Worm (Caenorhabditis elegans) whole organism, L4 larva: ENCODE measurements around the gene F35C11.3.
A peak's percentile ranks its signal among the peaks of the same experiment; 100 is the strongest.

Experiments
- F26F4.8 ChIP-seq: fragments of 200-800 bp; sonication (Bioruptor generic); conservative IDR thresholded peaks from 2 replicates; pipeline ENCODE4 v1.3.6; 2022; ENCODE audit warnings: missing genetic modification characterization, missing compliant biosample characterization
- F49E8.2 ChIP-seq: sonication (generic microtip); optimal IDR thresholded peaks from 2 replicates; lab custom pipeline; 2016; ENCODE audit warnings: missing compliant biosample characterization, mild to moderate bottlenecking, missing genetic modification characterization, borderline replicate concordance
- R02D3.7 ChIP-seq: fragments of 150-350 bp; sonication (generic microtip); optimal IDR thresholded peaks from 3 replicates; lab custom pipeline; 2014; ENCODE audit warnings: missing biosample characterization, missing genetic modification characterization
- T20F7.1 ChIP-seq: fragments of 200-800 bp; sonication (Bioruptor generic); optimal IDR thresholded peaks from 2 replicates; lab custom pipeline; 2018; ENCODE audit warnings: mild to moderate bottlenecking, missing genetic modification characterization, missing compliant biosample characterization
- ZK337.2 ChIP-seq: fragments of 200-800 bp; sonication (Bioruptor generic); IDR thresholded peaks from 2 replicates; pipeline ENCODE4 v1.3.6; 2022; ENCODE audit warnings: missing genetic modification reagents, missing genetic modification characterization, missing compliant biosample characterization
- aha-1 ChIP-seq: fragments of 150-350 bp; peaks from one replicate; lab custom pipeline; 2014; ENCODE audit warnings: missing biosample characterization, missing genetic modification characterization
- aly-2 ChIP-seq: sonication (generic microtip); optimal IDR thresholded peaks from 2 replicates; lab custom pipeline; 2018; ENCODE audit warnings: missing biosample characterization, missing genetic modification characterization
- attf-4 ChIP-seq: sonication (generic microtip); optimal IDR thresholded peaks from 3 replicates; lab custom pipeline; 2017; ENCODE audit warnings: missing biosample characterization, missing genetic modification characterization
- ceh-32 ChIP-seq: sonication (generic microtip); optimal IDR thresholded peaks from 2 replicates; lab custom pipeline; 2016; ENCODE audit warnings: mild to moderate bottlenecking, missing genetic modification characterization, missing compliant biosample characterization; ENCODE audit not compliant: poor library complexity
- daf-19 ChIP-seq: fragments of 200-800 bp; sonication (Bioruptor generic); conservative IDR thresholded peaks from 2 replicates; pipeline ENCODE4 v1.3.6; 2022; ENCODE audit warnings: missing genetic modification characterization, missing compliant biosample characterization
- dmd-8 ChIP-seq: fragments of 200-800 bp; sonication (Bioruptor generic); IDR thresholded peaks from 2 replicates; pipeline ENCODE4 v1.3.6; 2022; ENCODE audit warnings: missing genetic modification characterization, missing compliant biosample characterization
- dpl-1 ChIP-seq: fragments of 150-350 bp; optimal IDR thresholded peaks from 2 replicates; lab custom pipeline; 2014; ENCODE audit warnings: missing biosample characterization, missing genetic modification reagents, missing genetic modification characterization
- dve-1 ChIP-seq: sonication (generic microtip); optimal IDR thresholded peaks from 2 replicates; lab custom pipeline; 2017; ENCODE audit warnings: antibody characterized with exemption, mild to moderate bottlenecking, missing genetic modification characterization, missing compliant biosample characterization; ENCODE audit not compliant: insufficient read depth
- hlh-30 ChIP-seq: sonication (generic microtip); optimal IDR thresholded peaks from 2 replicates; lab custom pipeline; 2017; ENCODE audit warnings: antibody characterized with exemption, mild to moderate bottlenecking, missing genetic modification characterization, missing compliant biosample characterization; ENCODE audit not compliant: insufficient read depth
- lin-13 ChIP-seq: fragments of 150-350 bp; optimal IDR thresholded peaks from 2 replicates; lab custom pipeline; 2014; ENCODE audit warnings: missing biosample characterization, missing genetic modification reagents, missing genetic modification characterization
- lin-15B ChIP-seq: fragments of 150-350 bp; sonication (generic microtip); optimal IDR thresholded peaks from 3 replicates; lab custom pipeline; 2014; ENCODE audit warnings: missing biosample characterization, missing genetic modification characterization
- lin-29 ChIP-seq: fragments of 200-800 bp; sonication (Bioruptor generic); IDR thresholded peaks from 2 replicates; pipeline ENCODE4 v1.3.6; 2022; ENCODE audit warnings: missing genetic modification reagents, missing genetic modification characterization, missing compliant biosample characterization
- lin-38 ChIP-seq: fragments of 200-800 bp; sonication (Bioruptor generic); IDR thresholded peaks from 2 replicates; pipeline ENCODE4 v1.3.6; 2022; ENCODE audit warnings: missing genetic modification reagents, missing genetic modification characterization, missing compliant biosample characterization
- lsy-2 ChIP-seq, 2 experiments: fragments of 150-350 bp in 1 of 2; sonication (generic microtip) in 1 of 2; optimal IDR thresholded peaks; 2 replicates each; lab custom pipeline; 2014 to 2017; ENCODE audit warnings: missing biosample characterization in 2 of 2, missing genetic modification characterization in 2 of 2
- madf-5 ChIP-seq, 2 experiments: fragments of 200-800 bp; sonication (Bioruptor generic); IDR thresholded peaks; 2 replicates each; pipeline ENCODE4 v1.3.6; 2022; ENCODE audit warnings: missing compliant biosample characterization in 2 of 2, missing genetic modification characterization in 2 of 2
- mdt-29 ChIP-seq: fragments of 200-800 bp; sonication (Bioruptor generic); IDR thresholded peaks from 2 replicates; pipeline ENCODE4 v1.3.6; 2022; ENCODE audit warnings: missing genetic modification reagents, missing genetic modification characterization, missing compliant biosample characterization
- mep-1 ChIP-seq: fragments of 150-350 bp; sonication (generic microtip); optimal IDR thresholded peaks from 3 replicates; lab custom pipeline; 2014; ENCODE audit warnings: missing biosample characterization, missing genetic modification characterization
- mes-2 ChIP-seq: sonication (generic microtip); optimal IDR thresholded peaks from 2 replicates; lab custom pipeline; 2016; ENCODE audit warnings: missing genotype, mild to moderate bottlenecking, missing genetic modification characterization, missing compliant biosample characterization; ENCODE audit not compliant: poor library complexity, severe bottlenecking
- mxl-3 ChIP-seq: fragments of 200-800 bp; sonication (Bioruptor generic); optimal IDR thresholded peaks from 2 replicates; lab custom pipeline; 2018; ENCODE audit warnings: mild to moderate bottlenecking, missing genetic modification characterization, missing compliant biosample characterization
- nhr-102 ChIP-seq: sonication (generic microtip); optimal IDR thresholded peaks from 2 replicates; lab custom pipeline; 2016; ENCODE audit warnings: mild to moderate bottlenecking, missing genetic modification characterization, moderate library complexity, missing compliant biosample characterization
- nhr-237 ChIP-seq: sonication (generic microtip); optimal IDR thresholded peaks from 2 replicates; lab custom pipeline; 2017; ENCODE audit warnings: missing biosample characterization, missing genetic modification characterization
- nhr-42 ChIP-seq: fragments of 200-800 bp; sonication (Bioruptor generic); IDR thresholded peaks from 2 replicates; pipeline ENCODE4 v1.3.6; 2022; ENCODE audit warnings: missing genetic modification characterization, missing compliant biosample characterization
- nhr-48 ChIP-seq: sonication (generic microtip); optimal IDR thresholded peaks from 2 replicates; lab custom pipeline; 2016; ENCODE audit warnings: mild to moderate bottlenecking, missing genetic modification characterization, missing compliant biosample characterization
- nhr-6 ChIP-seq: fragments of 150-350 bp; optimal IDR thresholded peaks from 2 replicates; lab custom pipeline; 2014; ENCODE audit warnings: missing biosample characterization, missing genetic modification characterization
- nhr-77 ChIP-seq: fragments of 150-350 bp; optimal IDR thresholded peaks from 2 replicates; lab custom pipeline; 2014; ENCODE audit warnings: missing biosample characterization, missing genetic modification characterization
- pha-4 ChIP-seq, 2 experiments: fragments of 150-350 bp in 1 of 2; fragments of 200-800 bp in 1 of 2; sonication (Bioruptor generic) in 1 of 2; IDR thresholded peaks in 1 of 2; optimal IDR thresholded peaks in 1 of 2; 2 replicates each; pipeline versions ENCODE4 v1.3.6 to Lab custom; 2014 to 2022; ENCODE audit warnings: missing genetic modification characterization in 2 of 2, missing genetic modification reagents in 2 of 2, missing biosample characterization in 1 of 2, missing compliant biosample characterization in 1 of 2
- rbr-2 ChIP-seq: sonication (generic microtip); optimal IDR thresholded peaks from 2 replicates; lab custom pipeline; 2016; ENCODE audit warnings: missing genotype, missing genetic modification characterization, missing compliant biosample characterization
- sdz-12 ChIP-seq: fragments of 200-800 bp; sonication (Bioruptor generic); optimal IDR thresholded peaks from 2 replicates; lab custom pipeline; 2018; ENCODE audit warnings: mild to moderate bottlenecking, missing genetic modification characterization, missing compliant biosample characterization
- set-16 ChIP-seq: fragments of 200-800 bp; sonication (Bioruptor generic); IDR thresholded peaks from 2 replicates; pipeline ENCODE4 v1.3.6; 2022; ENCODE audit warnings: missing genetic modification reagents, missing genetic modification characterization, missing compliant biosample characterization
- skn-1 ChIP-seq: fragments of 150-350 bp; optimal IDR thresholded peaks from 2 replicates; lab custom pipeline; 2014; ENCODE audit warnings: missing biosample characterization, missing genetic modification characterization
- snpc-1.2 ChIP-seq: fragments of 200-800 bp; sonication (Bioruptor generic); IDR thresholded peaks from 2 replicates; pipeline ENCODE4 v1.3.6; 2022; ENCODE audit warnings: missing genetic modification reagents, missing genetic modification characterization, missing compliant biosample characterization
- tag-97 ChIP-seq: fragments of 200-800 bp; sonication (Bioruptor generic); IDR thresholded peaks from 2 replicates; pipeline ENCODE4 v1.3.6; 2022; ENCODE audit warnings: missing genetic modification characterization, missing compliant biosample characterization
- unc-130 ChIP-seq: sonication (generic microtip); optimal IDR thresholded peaks from 2 replicates; lab custom pipeline; 2016; ENCODE audit warnings: missing genetic modification reagents, missing genetic modification characterization, missing compliant biosample characterization
- unc-62 ChIP-seq, 3 experiments: fragments of 150-350 bp in 1 of 3; sonication (generic microtip); optimal IDR thresholded peaks in 2 of 3; peaks in 1 of 3; 1 replicate in 1 of 3; 2 replicates in 2 of 3; lab custom pipeline; 2014 to 2017; ENCODE audit warnings: missing biosample characterization in 3 of 3, missing genetic modification characterization in 3 of 3, missing genetic modification reagents in 3 of 3, missing genotype in 1 of 3
- zag-1 ChIP-seq: fragments of 150-350 bp; optimal IDR thresholded peaks from 2 replicates; lab custom pipeline; 2014; ENCODE audit warnings: missing biosample characterization, missing genetic modification characterization
- ztf-7 ChIP-seq: fragments of 150-350 bp; optimal IDR thresholded peaks from 2 replicates; lab custom pipeline; 2014; ENCODE audit warnings: missing biosample characterization, missing genetic modification characterization

The F35C11.3 gene

DNA sequence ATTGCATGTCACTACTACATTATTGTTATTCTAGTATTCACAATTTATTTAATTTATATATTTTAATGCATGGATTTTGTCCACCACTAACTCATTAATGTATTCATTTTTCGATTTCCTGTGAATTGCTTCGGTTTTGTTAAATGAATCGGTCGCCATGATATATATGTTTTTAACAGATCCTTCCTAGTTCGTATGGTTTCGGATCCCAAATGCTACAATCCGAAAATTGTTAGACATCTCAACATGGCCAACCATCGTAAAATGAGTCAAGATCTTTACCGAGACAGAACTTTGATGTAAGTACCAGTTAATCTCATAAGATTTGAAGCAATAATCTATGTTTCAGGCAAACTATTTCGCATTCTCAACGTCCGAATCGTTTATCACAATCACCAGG is 26.5 kb downstream of the F35C11.3 start:
- peak in 1 of 2 experiments; percentile 93 for TF ChIP-seq unc-62 (GFP tag; optimal IDR thresholded peaks at IDR 0.05 in 1 of 2; lab: Kevin White, UChicago)
- TF ChIP-seq unc-62 (tag; optimal IDR thresholded peaks at IDR 0.05; lab: Kevin White, UChicago): no peak
- TF ChIP-seq nhr-42 (GFP tag; lab: Robert Waterston, UW): no peak
- TF ChIP-seq aly-2 (tag; lab: Kevin White, UChicago): no peak
- TF ChIP-seq lin-38 (GFP tag; lab: Robert Waterston, UW): 0 out of 2 replicates have a peak, but pooled peaks have one; percentile 34
- TF ChIP-seq lin-29 (GFP tag; lab: Robert Waterston, UW): no peak

DNA sequence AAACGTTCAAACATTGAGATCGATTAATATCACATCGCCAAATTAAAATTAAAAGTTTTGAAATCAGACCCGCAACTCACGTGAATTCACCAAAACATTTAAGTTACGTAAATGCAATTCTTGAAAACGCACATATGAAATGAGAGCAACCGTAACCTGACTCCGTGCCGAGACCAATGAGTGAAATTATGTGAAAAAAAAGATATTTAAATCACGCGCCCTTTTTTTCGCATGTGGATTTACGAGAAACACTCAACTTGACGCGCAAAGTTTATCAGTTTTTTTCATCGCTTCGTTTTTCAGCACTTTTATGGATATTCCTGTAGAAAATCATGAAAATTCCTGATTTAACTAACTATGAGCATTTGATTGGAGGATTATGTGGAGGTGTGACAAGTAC is 29.5 kb downstream of the F35C11.3 start, which contains the start of the genes gei-14 and slc-25A32:
Gene gei-14, minus strand, starts transcription at position 175 of the 400 bp plus-strand sequence.
Gene slc-25A32, plus strand, starts transcription at position 242 of the 400 bp plus-strand sequence.
- no peak for TF ChIP-seq dmd-8 (GFP tag; lab: Robert Waterston, UW)
- peak; percentile 54 for TF ChIP-seq mes-2 (tag; lab: Kevin White, UChicago)
- TF ChIP-seq nhr-48 (tag; lab: Kevin White, UChicago): no peak
- TF ChIP-seq rbr-2 (tag; lab: Kevin White, UChicago): no peak
- TF ChIP-seq F49E8.2 (tag; lab: Kevin White, UChicago): peak; percentile 45
- no peak for TF ChIP-seq tag-97
- no peak for TF ChIP-seq ceh-32 (tag; lab: Kevin White, UChicago)
- no peak for TF ChIP-seq nhr-102 (tag; lab: Kevin White, UChicago)
- TF ChIP-seq pha-4 (GFP tag; IDR thresholded peaks at IDR 0.05; lab: Robert Waterston, UW): no peak
- TF ChIP-seq pha-4 (tag; optimal IDR thresholded peaks at IDR 0.05; lab: Kevin White, UChicago): peak; percentile 12
- TF ChIP-seq hlh-30 (tag; lab: Kevin White, UChicago): peak; percentile 52
- no peak for TF ChIP-seq mxl-3
- TF ChIP-seq lin-13 (GFP tag; lab: Kevin White, UChicago): peak; percentile 45
- TF ChIP-seq R02D3.7 (tag; lab: Kevin White, UChicago): peak; percentile 84
- peak; percentile 0 for TF ChIP-seq nhr-6 (tag; lab: Kevin White, UChicago)
- TF ChIP-seq daf-19 (GFP tag; lab: Robert Waterston, UW): no peak
- TF ChIP-seq unc-62 (GFP tag; optimal IDR thresholded peaks at IDR 0.05 in 1 of 2; lab: Kevin White, UChicago): no peak
- no peak for TF ChIP-seq unc-62 (tag; optimal IDR thresholded peaks at IDR 0.05; lab: Kevin White, UChicago)
- no peak for TF ChIP-seq ztf-7
- TF ChIP-seq lin-38 (GFP tag; lab: Robert Waterston, UW): peak; percentile 57
- TF ChIP-seq nhr-77 (tag; lab: Kevin White, UChicago): no peak
- peak in 1 of 2 experiments; percentile 82 for TF ChIP-seq lsy-2 (tag; optimal IDR thresholded peaks at IDR 0.05; lab: Kevin White, UChicago)
- TF ChIP-seq unc-130 (GFP tag; lab: Kevin White, UChicago): peak; percentile 65
- peak; percentile 89 for TF ChIP-seq dpl-1 (GFP tag; lab: Kevin White, UChicago)

DNA sequence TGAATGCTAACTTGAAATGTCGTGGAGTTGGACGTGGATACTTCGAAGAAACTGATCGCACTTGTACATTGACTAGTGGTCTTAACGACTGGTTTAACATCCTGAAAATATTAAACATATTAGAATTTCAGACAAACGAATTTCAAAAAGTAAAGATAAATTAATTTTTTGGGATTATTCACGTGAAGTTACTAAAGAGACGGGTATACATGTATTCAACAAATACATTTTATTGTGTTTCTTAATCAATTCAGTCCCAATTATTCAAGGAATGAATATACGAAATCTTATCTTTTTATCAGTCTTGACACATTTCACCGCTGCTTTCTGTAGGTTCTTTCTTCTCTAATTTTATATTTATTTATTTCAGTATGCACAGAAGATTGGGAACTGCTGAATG is 31.8 kb downstream of the F35C11.3 start, which contains the start of the genes mrpl-10 and clec-142:
Gene mrpl-10, minus strand, starts transcription at position 101 of the 400 bp plus-strand sequence.
Gene clec-142, plus strand, starts transcription at position 264 of the 400 bp plus-strand sequence.
- TF ChIP-seq set-16 (GFP tag; lab: Robert Waterston, UW): no peak

DNA sequence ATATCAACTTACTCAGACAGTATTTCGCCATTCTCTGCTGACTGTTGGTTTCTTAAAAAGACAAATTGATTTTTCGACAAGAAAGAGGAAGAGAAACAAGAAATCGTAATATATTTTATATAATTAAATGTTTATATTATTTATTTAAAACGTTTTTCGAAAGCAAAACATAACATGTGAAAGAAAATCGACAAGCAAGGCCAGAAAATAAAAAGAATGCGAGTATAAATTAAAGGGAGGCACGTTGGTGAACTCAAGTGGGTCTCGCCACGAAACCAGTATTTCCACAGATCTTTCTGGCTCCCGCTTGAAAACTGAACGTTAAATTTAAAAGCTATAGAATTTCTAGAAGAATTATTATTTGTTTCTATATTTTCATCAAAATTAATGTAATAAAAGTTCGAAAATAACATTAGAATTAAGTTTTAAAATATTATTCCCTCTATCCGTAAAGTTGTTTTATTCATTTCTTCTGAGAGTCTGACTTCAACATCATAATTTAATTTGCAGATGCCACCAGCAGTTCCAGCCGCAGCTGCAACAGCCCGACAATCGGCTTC is 36.7 kb downstream of the F35C11.3 start, which contains the start of the genes nst-1 and cct-4:
Gene nst-1, minus strand, starts transcription at position 51 of the 560 bp plus-strand sequence.
Gene cct-4, plus strand, starts transcription at position 510 of the 560 bp plus-strand sequence.
- no peak for TF ChIP-seq ZK337.2 (GFP tag; lab: Robert Waterston, UW)
- TF ChIP-seq hlh-30 (tag; lab: Kevin White, UChicago): no peak
- no peak for TF ChIP-seq pha-4 (GFP tag; IDR thresholded peaks at IDR 0.05; lab: Robert Waterston, UW)
- TF ChIP-seq pha-4 (tag; optimal IDR thresholded peaks at IDR 0.05; lab: Kevin White, UChicago): no peak
- TF ChIP-seq nhr-237 (tag; lab: Kevin White, UChicago): no peak
- peak; percentile 37 for TF ChIP-seq aha-1 (tag; lab: Kevin White, UChicago)
- no peak for TF ChIP-seq mxl-3
- no peak for TF ChIP-seq mdt-29 (GFP tag; lab: Robert Waterston, UW)
- no peak for TF ChIP-seq attf-4 (tag; lab: Kevin White, UChicago)
- peak; percentile 13 for TF ChIP-seq dve-1 (tag; lab: Kevin White, UChicago)
- TF ChIP-seq T20F7.1 (GFP tag; lab: Kevin White, UChicago): no peak
- no peak for TF ChIP-seq F26F4.8
- peak in 1 of 2 experiments; percentile 50 for TF ChIP-seq unc-62 (GFP tag; optimal IDR thresholded peaks at IDR 0.05 in 1 of 2; lab: Kevin White, UChicago)
- no peak for TF ChIP-seq unc-62 (tag; optimal IDR thresholded peaks at IDR 0.05; lab: Kevin White, UChicago)
- no peak for TF ChIP-seq skn-1 (tag; lab: Kevin White, UChicago)
- TF ChIP-seq snpc-1.2 (GFP tag; lab: Robert Waterston, UW): no peak
- no peak for TF ChIP-seq madf-5 (GFP tag; IDR thresholded peaks at IDR 0.05; lab: Robert Waterston, UW)
- peak; percentile 49 for TF ChIP-seq mes-2 (tag; lab: Kevin White, UChicago)
- TF ChIP-seq aly-2 (tag; lab: Kevin White, UChicago): no peak
- no peak for TF ChIP-seq sdz-12 (GFP tag; lab: Kevin White, UChicago)
- no peak for TF ChIP-seq zag-1
- TF ChIP-seq mep-1 (tag; lab: Kevin White, UChicago): peak; percentile 35
- TF ChIP-seq nhr-48 (tag; lab: Kevin White, UChicago): no peak
- no peak for TF ChIP-seq lin-15B (tag; lab: Kevin White, UChicago)
